4 worm cellular contexts compared by ENCODE assay signal in the genomic region with DNA sequence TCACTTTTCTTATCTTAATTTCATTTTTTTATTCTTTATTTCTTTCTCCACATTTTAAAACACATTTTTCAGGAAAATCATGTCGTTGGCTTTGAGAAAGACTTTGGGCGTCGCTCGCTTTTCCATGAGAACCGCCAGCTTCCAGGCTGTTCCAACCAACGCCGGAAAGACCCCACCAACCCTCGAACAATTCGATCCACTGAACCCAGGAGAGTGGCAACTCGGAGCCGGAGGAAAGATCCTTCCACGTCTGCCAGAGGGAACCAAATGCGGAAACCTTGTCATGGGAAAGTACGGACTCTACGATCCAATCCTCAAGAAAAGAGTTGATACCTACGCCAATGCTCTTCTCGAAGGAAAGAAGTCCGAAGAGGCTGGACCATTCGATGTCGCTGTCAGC.
TF ChIP-seq lines count a peak whose summit lies in the region.

Gene kdp-1 (plus strand): TSS at position 80 of the 400 bp plus-strand sequence.

TF ChIP-seq in whole organism, L1 larva, 84 proteins besides CTCF, POLR2A, EP300 and RAD21:
- 0 out of 2 replicates have a peak, but pooled peaks have one; percentile 7 for TF ChIP-seq grh-1 (GFP tag; IDR thresholded peaks at IDR 0.05; lab: Robert Waterston, UW)
- TF ChIP-seq ceh-90 (tag; optimal IDR thresholded peaks at IDR 0.05; lab: Kevin White, UChicago) = no peak
- no peak for TF ChIP-seq nhr-90 (tag; optimal IDR thresholded peaks at IDR 0.05; lab: Kevin White, UChicago; ENCODE audit: poor library complexity)
- TF ChIP-seq nhr-11 (tag; optimal IDR thresholded peaks at IDR 0.05; lab: Kevin White, UChicago) = no peak
- no peak for TF ChIP-seq egl-13 (tag; optimal IDR thresholded peaks at IDR 0.05; lab: Kevin White, UChicago)

TF ChIP-seq in whole organism, L2 larva, 48 proteins besides CTCF, POLR2A, EP300 and RAD21:
- peak; percentile 9 for TF ChIP-seq lin-13 (GFP tag; optimal IDR thresholded peaks at IDR 0.05; lab: Kevin White, UChicago)
- TF ChIP-seq nhr-12 (tag; optimal IDR thresholded peaks at IDR 0.05; lab: Kevin White, UChicago) = no peak

TF ChIP-seq in whole organism, L4 larva, 104 proteins besides CTCF, POLR2A, EP300 and RAD21:
- peak; percentile 69 for TF ChIP-seq ama-1 (optimal IDR thresholded peaks at IDR 0.05; lab: Kevin White, UChicago)
- peak; percentile 74 for TF ChIP-seq set-16 (GFP tag; IDR thresholded peaks at IDR 0.05; lab: Robert Waterston, UW)
- no peak for TF ChIP-seq daf-16 (GFP tag; optimal IDR thresholded peaks at IDR 0.05; lab: Kevin White, UChicago)
- no peak for TF ChIP-seq daf-16 (tag; optimal IDR thresholded peaks at IDR 0.05; lab: Kevin White, UChicago)
- TF ChIP-seq vab-7 (GFP tag; IDR thresholded peaks at IDR 0.05; lab: Robert Waterston, UW) = no peak
- TF ChIP-seq pha-4 (GFP tag; IDR thresholded peaks at IDR 0.05; lab: Robert Waterston, UW) = peak; percentile 34; the same call in 1 of the 2 replicates
- TF ChIP-seq pha-4 (tag; optimal IDR thresholded peaks at IDR 0.05; lab: Kevin White, UChicago) = no peak
- peak; percentile 58 for TF ChIP-seq lin-38 (GFP tag; IDR thresholded peaks at IDR 0.05; lab: Robert Waterston, UW)
- TF ChIP-seq gei-8 (GFP tag; optimal IDR thresholded peaks at IDR 0.05; lab: Kevin White, UChicago) = no peak
- TF ChIP-seq ZK337.2 (GFP tag; IDR thresholded peaks at IDR 0.05; lab: Robert Waterston, UW) = no peak
- no peak for TF ChIP-seq Y105C5A.15 (GFP tag; IDR thresholded peaks at IDR 0.05; lab: Robert Waterston, UW)
- TF ChIP-seq dmd-9 (GFP tag; IDR thresholded peaks at IDR 0.05; lab: Robert Waterston, UW) = 0 out of 2 replicates have a peak, but pooled peaks have one; percentile 27
- TF ChIP-seq mxl-2 (GFP tag; conservative IDR thresholded peaks at IDR 0.05; lab: Robert Waterston, UW) = no peak
- TF ChIP-seq ceh-28 (tag; optimal IDR thresholded peaks at IDR 0.05; lab: Kevin White, UChicago) = no peak
- no peak for TF ChIP-seq hmg-1.1 (GFP tag; IDR thresholded peaks at IDR 0.05; lab: Robert Waterston, UW)
- TF ChIP-seq aly-2 (tag; optimal IDR thresholded peaks at IDR 0.05; lab: Kevin White, UChicago) = no peak
- TF ChIP-seq mdt-29 (GFP tag; IDR thresholded peaks at IDR 0.05; lab: Robert Waterston, UW) = 0 out of 2 replicates have a peak, but pooled peaks have one; percentile 15
- no peak for TF ChIP-seq T20F7.1 (GFP tag; optimal IDR thresholded peaks at IDR 0.05; lab: Kevin White, UChicago)
- TF ChIP-seq hif-1 (tag; optimal IDR thresholded peaks at IDR 0.05; lab: Kevin White, UChicago) = no peak
TF ChIP-seq in whole organism, L4 larva: peak in this region for 6.

TF ChIP-seq in whole organism, young adult, 124 proteins besides CTCF, POLR2A, EP300 and RAD21:
- no peak for TF ChIP-seq atf-7 (tag; optimal IDR thresholded peaks at IDR 0.05; lab: Kevin White, UChicago)
- peak; percentile 35 for TF ChIP-seq fkh-3 (tag; optimal IDR thresholded peaks at IDR 0.05; lab: Kevin White, UChicago)
- no peak for TF ChIP-seq D2030.7 (GFP tag; IDR thresholded peaks at IDR 0.05; lab: Robert Waterston, UW)
- TF ChIP-seq rcor-1 (GFP tag; IDR thresholded peaks at IDR 0.05; lab: Robert Waterston, UW) = no peak
- TF ChIP-seq sptf-2 (GFP tag; optimal IDR thresholded peaks at IDR 0.05; lab: Kevin White, UChicago) = no peak
- TF ChIP-seq attf-5 (GFP tag; optimal IDR thresholded peaks at IDR 0.05; lab: Kevin White, UChicago) = no peak
- TF ChIP-seq sea-2 (GFP tag; IDR thresholded peaks at IDR 0.05; lab: Robert Waterston, UW) = no peak
- TF ChIP-seq madf-8 (GFP tag; conservative IDR thresholded peaks at IDR 0.05; lab: Robert Waterston, UW) = no peak
- TF ChIP-seq snpc-3.4 (tag; optimal IDR thresholded peaks at IDR 0.05; lab: Kevin White, UChicago) = no peak
- 0 out of 2 replicates have a peak, but pooled peaks have one; percentile 16 for TF ChIP-seq aptf-3 (GFP tag; IDR thresholded peaks at IDR 0.05; lab: Robert Waterston, UW)
- TF ChIP-seq unc-130 (GFP tag; optimal IDR thresholded peaks at IDR 0.05; lab: Kevin White, UChicago) = no peak
- TF ChIP-seq zim-3 (tag; optimal IDR thresholded peaks at IDR 0.05; lab: Kevin White, UChicago) = peak; percentile 51
- TF ChIP-seq akir-1 (GFP tag; optimal IDR thresholded peaks at IDR 0.05; lab: Kevin White, UChicago) = no peak
- TF ChIP-seq repo-1 (tag; optimal IDR thresholded peaks at IDR 0.05; lab: Kevin White, UChicago) = peak; percentile 62
- TF ChIP-seq dpl-1 (GFP tag; optimal IDR thresholded peaks at IDR 0.05; lab: Kevin White, UChicago) = no peak
- no peak for TF ChIP-seq tlf-1 (GFP tag; optimal IDR thresholded peaks at IDR 0.05; lab: Kevin White, UChicago)
- TF ChIP-seq attf-6 (GFP tag; IDR thresholded peaks at IDR 0.05; lab: Robert Waterston, UW) = 0 out of 2 replicates have a peak, but pooled peaks have one; percentile 38
- TF ChIP-seq C17E4.6 (GFP tag; IDR thresholded peaks at IDR 0.05; lab: Robert Waterston, UW) = no peak
- 0 out of 2 replicates have a peak, but pooled peaks have one; percentile 53 for TF ChIP-seq ztf-25 (GFP tag; IDR thresholded peaks at IDR 0.05; lab: Robert Waterston, UW)
- peak; percentile 2 for TF ChIP-seq F52B5.7 (tag; optimal IDR thresholded peaks at IDR 0.05; lab: Kevin White, UChicago)
- TF ChIP-seq zfh-2 (GFP tag; conservative IDR thresholded peaks at IDR 0.05; lab: Robert Waterston, UW) = peak; percentile 66; the same call in 1 of the 2 replicates
- TF ChIP-seq nhr-80 (tag; optimal IDR thresholded peaks at IDR 0.05; lab: Kevin White, UChicago) = no peak
- peak; percentile 62 for TF ChIP-seq mcd-1 (GFP tag; IDR thresholded peaks at IDR 0.05; lab: Robert Waterston, UW)
- 0 out of 2 replicates have a peak, but pooled peaks have one; percentile 26 for TF ChIP-seq Y53G8AR.9 (GFP tag; conservative IDR thresholded peaks at IDR 0.05; lab: Robert Waterston, UW)
- TF ChIP-seq lsy-27 (tag; optimal IDR thresholded peaks at IDR 0.05; lab: Kevin White, UChicago; ENCODE audit: borderline replicate concordance, insufficient read depth) = no peak
- TF ChIP-seq T07F8.4 (tag; optimal IDR thresholded peaks at IDR 0.05; lab: Kevin White, UChicago) = no peak
- no peak for TF ChIP-seq snpc-4 (GFP tag; optimal IDR thresholded peaks at IDR 0.05; lab: Kevin White, UChicago)
- peak in 1 of 4 experiments; percentile 45 for TF ChIP-seq snpc-4 (tag; optimal IDR thresholded peaks at IDR 0.05; lab: Kevin White, UChicago)
- 0 out of 2 replicates have a peak, but pooled peaks have one; percentile 72 for TF ChIP-seq madf-3 (GFP tag; IDR thresholded peaks at IDR 0.05; lab: Robert Waterston, UW)
- TF ChIP-seq ccch-3 (GFP tag; optimal IDR thresholded peaks at IDR 0.05; lab: Kevin White, UChicago) = no peak
- no peak for TF ChIP-seq Y79H2A.3 (GFP tag; conservative IDR thresholded peaks at IDR 0.05; lab: Robert Waterston, UW)
- no peak for TF ChIP-seq B0035.1 (tag; optimal IDR thresholded peaks at IDR 0.05; lab: Kevin White, UChicago)
- TF ChIP-seq F22D6.2 (tag; optimal IDR thresholded peaks at IDR 0.05; lab: Kevin White, UChicago) = no peak
- TF ChIP-seq nfyb-1 (GFP tag; IDR thresholded peaks at IDR 0.05; lab: Robert Waterston, UW) = 0 out of 2 replicates have a peak, but pooled peaks have one; percentile 31
- TF ChIP-seq snpc-1.3 (tag; optimal IDR thresholded peaks at IDR 0.05; lab: Kevin White, UChicago; ENCODE audit: insufficient read depth) = no peak
- TF ChIP-seq nfya-2 (GFP tag; IDR thresholded peaks at IDR 0.05; lab: Robert Waterston, UW) = 0 out of 2 replicates have a peak, but pooled peaks have one; percentile 60
- TF ChIP-seq rec-8 (tag; optimal IDR thresholded peaks at IDR 0.05; lab: Kevin White, UChicago) = peak in 1 of 2 experiments; percentile 42
- TF ChIP-seq madf-6 (GFP tag; IDR thresholded peaks at IDR 0.05; lab: Robert Waterston, UW) = peak; percentile 47
- no peak for TF ChIP-seq dpff-1 (tag; optimal IDR thresholded peaks at IDR 0.05; lab: Kevin White, UChicago)
- no peak for TF ChIP-seq F55B11.4 (tag; optimal IDR thresholded peaks at IDR 0.05; lab: Kevin White, UChicago; ENCODE audit: borderline replicate concordance, insufficient read depth)
- TF ChIP-seq ceh-27 (GFP tag; optimal IDR thresholded peaks at IDR 0.05; lab: Kevin White, UChicago) = no peak
- TF ChIP-seq F49E8.2 (tag; optimal IDR thresholded peaks at IDR 0.05; lab: Kevin White, UChicago; ENCODE audit: insufficient read depth) = peak; percentile 34
- TF ChIP-seq F10E7.11 (tag; optimal IDR thresholded peaks at IDR 0.05; lab: Kevin White, UChicago) = no peak
- no peak for TF ChIP-seq let-607 (tag; optimal IDR thresholded peaks at IDR 0.05; lab: Kevin White, UChicago)
